Worm (Caenorhabditis elegans): ENCODE data around the gene Y43F4A.1.
A peak's percentile ranks its signal among the peaks of the same experiment; 100 is the strongest.
"Not testable (repeated sequence)": the region's sequence is repeated elsewhere in the genome, so short reads cannot be mapped to it uniquely, and the experiment has no call there.

Y43F4A.1 gene

ce11 chrIII:13245281-13245680 lies 22.4 kb downstream of the Y43F4A.1 start, which contains the start of gene Y43F4A.4:
Y43F4A.4 (plus strand) TSS chrIII:13245581.
- not testable (repeated sequence) for TF ChIP-seq zip-8, lin-13, mep-1 (tag; optimal IDR thresholded peaks at IDR 0.05)

ce11 chrIII:13246265-13246664 lies 23.4 kb downstream of the Y43F4A.1 start, which contains the start of gene anoh-1:
anoh-1 (plus strand) TSS chrIII:13246565.
- TF ChIP-seq unc-120 (tag; optimal IDR thresholded peaks at IDR 0.05; ENCODE audit: poor library complexity, severe bottlenecking) (no peak), elt-1 (tag; optimal IDR thresholded peaks at IDR 0.05; ENCODE audit: borderline replicate concordance, insufficient read depth) (no peak), lsy-2 (tag; optimal IDR thresholded peaks at IDR 0.05) (no peak), cnd-1 (tag; optimal IDR thresholded peaks at IDR 0.05) (no peak), mls-2 (tag; optimal IDR thresholded peaks at IDR 0.05) (no peak), nhr-237 (tag; optimal IDR thresholded peaks at IDR 0.05) (no peak), nhr-76 (tag; optimal IDR thresholded peaks at IDR 0.05) (no peak), mab-5 (tag; optimal IDR thresholded peaks at IDR 0.05) (no peak)

ce11 chrIII:13254178-13254725 lies 31.4 kb downstream of the Y43F4A.1 start, which contains the start of gene F56A8.9:
F56A8.9 (plus strand) TSS chrIII:13254675.
- TF ChIP-seq pha-4 (tag; optimal IDR thresholded peaks at IDR 0.05) (peak; percentile 45), bed-3 (GFP tag; optimal IDR thresholded peaks at IDR 0.05) (no peak)

- TF ChIP-seq flh-1 (GFP tag; optimal IDR thresholded peaks at IDR 0.05) (no peak), nhr-237 (tag; optimal IDR thresholded peaks at IDR 0.05) (peak; percentile 13), pha-4 (tag; optimal IDR thresholded peaks at IDR 0.05) (peak; percentile 51), hlh-1 (tag; optimal IDR thresholded peaks at IDR 0.05) (peak; percentile 35), lin-32 (GFP tag; optimal IDR thresholded peaks at IDR 0.05) (no peak), sptf-1 (tag; optimal IDR thresholded peaks at IDR 0.05) (peak; percentile 7), nhr-2 (tag; optimal IDR thresholded peaks at IDR 0.05) (no peak), snpc-4 (tag; optimal IDR thresholded peaks at IDR 0.05) (no peak), lsy-2 (tag; optimal IDR thresholded peaks at IDR 0.05) (peak; percentile 14), mep-1 (tag; optimal IDR thresholded peaks at IDR 0.05) (peak; percentile 3), mab-5 (tag; optimal IDR thresholded peaks at IDR 0.05) (peak; percentile 35), ces-1 (GFP tag; optimal IDR thresholded peaks at IDR 0.05) (peak; percentile 36), nhr-12 (tag; optimal IDR thresholded peaks at IDR 0.05) (no peak)
Observed at ce11 chrIII:13256438-13256928, 33.6 kb downstream of the Y43F4A.1 start, which contains the start of gene F56A8.3. F56A8.3 (plus strand) TSS chrIII:13256878.

ce11 chrIII:13258163-13258562 lies 35.3 kb downstream of the Y43F4A.1 start:
- TF ChIP-seq cnd-1 (tag; optimal IDR thresholded peaks at IDR 0.05) (peak; percentile 87), lin-13 (tag; optimal IDR thresholded peaks at IDR 0.05) (peak; percentile 0), snpc-4 (tag; optimal IDR thresholded peaks at IDR 0.05) (no peak), ceh-39 (tag; optimal IDR thresholded peaks at IDR 0.05) (peak; percentile 12), ces-1 (GFP tag; optimal IDR thresholded peaks at IDR 0.05) (peak; percentile 86), mab-5 (tag; optimal IDR thresholded peaks at IDR 0.05) (no peak), flh-1 (GFP tag; optimal IDR thresholded peaks at IDR 0.05) (no peak), unc-120 (tag; optimal IDR thresholded peaks at IDR 0.05; ENCODE audit: poor library complexity, severe bottlenecking) (no peak), ceh-43 (GFP tag; optimal IDR thresholded peaks at IDR 0.05) (no peak), hlh-1 (tag; optimal IDR thresholded peaks at IDR 0.05) (peak; percentile 14), lin-32 (GFP tag; optimal IDR thresholded peaks at IDR 0.05) (peak; percentile 15), mls-2 (tag; optimal IDR thresholded peaks at IDR 0.05) (peak; percentile 7)

- TF ChIP-seq hlh-1 (tag; optimal IDR thresholded peaks at IDR 0.05) (peak; percentile 89), zip-8 (tag; optimal IDR thresholded peaks at IDR 0.05) (peak; percentile 20), mep-1 (tag; optimal IDR thresholded peaks at IDR 0.05) (no peak), nhr-2 (tag; optimal IDR thresholded peaks at IDR 0.05) (peak; percentile 87), tbx-8 (GFP tag; optimal IDR thresholded peaks at IDR 0.05) (no peak)
Observed at ce11 chrIII:13258752-13259151, 35.9 kb downstream of the Y43F4A.1 start.

- TF ChIP-seq lsy-2 (tag; optimal IDR thresholded peaks at IDR 0.05) = no peak
- TF ChIP-seq mls-2 (tag; optimal IDR thresholded peaks at IDR 0.05) = no peak
- no peak for TF ChIP-seq sptf-1 (tag; optimal IDR thresholded peaks at IDR 0.05)
Observed at ce11 chrIII:13260344-13260743, 37.5 kb downstream of the Y43F4A.1 start.
